Fruit fly (Drosophila melanogaster): ENCODE measurements around the gene bigmax.
A peak's percentile ranks its signal among the peaks of the same experiment; 100 is the strongest.

Gene bigmax

dm6 chr3R:27253136-27253920 is 35.0 kb downstream of the bigmax start, which contains the start of gene pll (continued):
- TF ChIP-seq CoRest (tag; optimal IDR thresholded peaks at IDR 0.05) (peak; percentile 84), jumu (GFP tag; optimal IDR thresholded peaks at IDR 0.05) (peak; percentile 47), CG6272 (GFP tag; IDR thresholded peaks at IDR 0.05) (peak; percentile 87), CG34224 (GFP tag; IDR thresholded peaks at IDR 0.05; ENCODE audit: partially characterized antibody) (no peak), CG14710 (tag; optimal IDR thresholded peaks at IDR 0.05) (peak; percentile 86), CG10321 (GFP tag; IDR thresholded peaks at IDR 0.05) (0 out of 2 replicates have a peak, but pooled peaks have one; percentile 45), fd3F (GFP tag; optimal IDR thresholded peaks at IDR 0.05) (peak; percentile 75), CG16779 (GFP tag; IDR thresholded peaks at IDR 0.05) (peak; percentile 86), Opbp (GFP tag; IDR thresholded peaks at IDR 0.05; ENCODE audit: partially characterized antibody) (peak; percentile 42; the same call in 2 of the 3 replicates), nerfin-1 (tag; optimal IDR thresholded peaks at IDR 0.05) (peak; percentile 53), ara (GFP tag; IDR thresholded peaks at IDR 0.05) (peak; percentile 80), CG12299 (tag; optimal IDR thresholded peaks at IDR 0.05) (peak; percentile 77), Dref (GFP tag; IDR thresholded peaks at IDR 0.05) (peak; percentile 37; the same call in 1 of the 2 replicates), tup (GFP tag; optimal IDR thresholded peaks at IDR 0.05) (peak; percentile 36), Hr78 (GFP tag; optimal IDR thresholded peaks at IDR 0.05) (no peak), br (optimal IDR thresholded peaks at IDR 0.05) (no peak), kah (GFP tag; optimal IDR thresholded peaks at IDR 0.05) (peak; percentile 93), Dbx (GFP tag; IDR thresholded peaks at IDR 0.05) (peak; percentile 90), Camta (GFP tag; optimal IDR thresholded peaks at IDR 0.05) (peak; percentile 71), zfh2 (GFP tag; optimal IDR thresholded peaks at IDR 0.05) (peak; percentile 66), tna (GFP tag; IDR thresholded peaks at IDR 0.05; ENCODE audit: partially characterized antibody) (no peak), Ravus (GFP tag; IDR thresholded peaks at IDR 0.05) (peak; percentile 46; the same call in 1 of the 2 replicates), CG31365 (tag; optimal IDR thresholded peaks at IDR 0.05) (no peak), Blimp-1 (GFP tag; optimal IDR thresholded peaks at IDR 0.05) (peak; percentile 78), CG14014 (GFP tag; IDR thresholded peaks at IDR 0.05) (peak; percentile 85), Hr3 (GFP tag; optimal IDR thresholded peaks at IDR 0.05) (peak; percentile 86), MBD-R2 (GFP tag; IDR thresholded peaks at IDR 0.05) (peak; percentile 89), Nf-YA (GFP tag; IDR thresholded peaks at IDR 0.05) (peak; percentile 77), pho (GFP tag; optimal IDR thresholded peaks at IDR 0.05) (peak; percentile 78), NK7.1 (GFP tag; optimal IDR thresholded peaks at IDR 0.05) (no peak), sob (GFP tag; IDR thresholded peaks at IDR 0.05) (peak; percentile 89), CG13287 (GFP tag; IDR thresholded peaks at IDR 0.05; ENCODE audit: partially characterized antibody) (peak; percentile 69), CG14050 (GFP tag; IDR thresholded peaks at IDR 0.05) (peak; percentile 68), BEAF-32 (GFP tag; optimal IDR thresholded peaks at IDR 0.05) (peak; percentile 83), HLH4C (GFP tag; IDR thresholded peaks at IDR 0.05; ENCODE audit: partially characterized antibody) (peak; percentile 51; the same call in 1 of the 3 replicates), Nf-YC (tag; optimal IDR thresholded peaks at IDR 0.05) (peak; percentile 71), lola (GFP tag; optimal IDR thresholded peaks at IDR 0.05) (peak in 1 of 3 experiments; percentile 55), Stat92E (GFP tag; optimal IDR thresholded peaks at IDR 0.05) (peak in 1 of 3 experiments; percentile 64), CG4282 (GFP tag; optimal IDR thresholded peaks at IDR 0.05) (no peak), D19A (tag; optimal IDR thresholded peaks at IDR 0.05) (no peak), jing (GFP tag; optimal IDR thresholded peaks at IDR 0.05) (no peak), bowl (GFP tag; IDR thresholded peaks at IDR 0.05) (peak; percentile 49; the same call in 1 of the 2 replicates), CG12769 (tag; optimal IDR thresholded peaks at IDR 0.05) (no peak), hbn (GFP tag; IDR thresholded peaks at IDR 0.05; ENCODE audit: partially characterized antibody) (peak; percentile 44; the same call in 1 of the 2 replicates), CG10147 (GFP tag; optimal IDR thresholded peaks at IDR 0.05) (peak; percentile 71), sd (tag; optimal IDR thresholded peaks at IDR 0.05) (peak; percentile 78), CG3838 (GFP tag; optimal IDR thresholded peaks at IDR 0.05) (peak; percentile 53)

Data from whole organism, embryonic.